Fruit fly (Drosophila melanogaster) whole organism, wandering third instar larva: Measurements from ENCODE around the gene Mtp.

Experiments
- Hr78 ChIP-seq: fragments of >200 bp; optimal IDR thresholded peaks from 2 replicates; lab custom pipeline; 2017; ENCODE audit warnings: missing biosample characterization, missing genetic modification characterization
- Myc ChIP-seq: fragments of >200 bp; optimal IDR thresholded peaks from 2 replicates; lab custom pipeline; 2017
- br ChIP-seq: fragments of 200-800 bp; sonication (Bioruptor generic); optimal IDR thresholded peaks from 2 replicates; lab custom pipeline; 2016; ENCODE audit warnings: missing biosample characterization, missing genetic modification characterization
- foxo ChIP-seq, 2 experiments: fragments of 200-800 bp; sonication (Bioruptor generic); optimal IDR thresholded peaks; 2 replicates in 1 of 2; 3 replicates in 1 of 2; lab custom pipeline; 2016 to 2017; ENCODE audit warnings: missing biosample characterization in 2 of 2, missing genetic modification characterization in 2 of 2
- h ChIP-seq: fragments of 200-800 bp; sonication (Bioruptor generic); optimal IDR thresholded peaks from 3 replicates; lab custom pipeline; 2016; ENCODE audit warnings: missing biosample characterization, mild to moderate bottlenecking, missing genetic modification characterization
- psq ChIP-seq: fragments of 200-800 bp; sonication (Bioruptor generic); optimal IDR thresholded peaks from 3 replicates; lab custom pipeline; 2017; ENCODE audit warnings: missing biosample characterization, mild to moderate bottlenecking, missing genetic modification characterization, moderate library complexity
- usp ChIP-seq: fragments of >200 bp; optimal IDR thresholded peaks from 2 replicates; lab custom pipeline; 2017; ENCODE audit warnings: missing biosample characterization, missing genetic modification characterization

DNA sequence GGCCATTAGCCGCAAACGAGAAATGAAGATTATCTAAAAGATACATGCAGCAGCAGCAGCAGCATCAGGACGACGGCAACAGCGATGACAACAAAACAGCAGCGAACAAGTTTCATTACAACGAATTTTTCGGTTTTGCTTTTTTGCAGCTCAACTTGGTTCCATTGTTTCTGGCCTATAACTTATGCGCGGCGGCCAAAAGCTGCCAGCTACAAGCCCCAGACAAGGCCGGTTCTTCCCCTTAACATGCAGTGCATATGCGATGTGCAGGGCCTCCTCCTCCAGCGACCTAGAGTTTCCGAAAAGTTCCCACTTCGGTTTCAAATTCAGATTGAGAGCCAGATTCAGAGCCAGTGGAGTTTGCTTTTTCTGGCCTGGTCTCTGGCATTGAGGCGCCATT is 34.6 kb upstream of the Mtp start:
- TF ChIP-seq h (GFP tag; lab: Kevin White, UChicago), result no peak
- no peak for TF ChIP-seq br (GFP tag; lab: Kevin White, UChicago)
- no peak for TF ChIP-seq Myc (lab: Kevin White, UChicago)
- TF ChIP-seq usp (GFP tag; lab: Kevin White, UChicago), result no peak
- no peak for TF ChIP-seq Hr78 (GFP tag; lab: Kevin White, UChicago)
- TF ChIP-seq foxo (GFP tag; optimal IDR thresholded peaks at IDR 0.05; lab: Kevin White, UChicago), result no peak
- TF ChIP-seq psq, result no peak
